Worm (Caenorhabditis elegans): Measurements from ENCODE around the gene K02E7.10.

DNA sequence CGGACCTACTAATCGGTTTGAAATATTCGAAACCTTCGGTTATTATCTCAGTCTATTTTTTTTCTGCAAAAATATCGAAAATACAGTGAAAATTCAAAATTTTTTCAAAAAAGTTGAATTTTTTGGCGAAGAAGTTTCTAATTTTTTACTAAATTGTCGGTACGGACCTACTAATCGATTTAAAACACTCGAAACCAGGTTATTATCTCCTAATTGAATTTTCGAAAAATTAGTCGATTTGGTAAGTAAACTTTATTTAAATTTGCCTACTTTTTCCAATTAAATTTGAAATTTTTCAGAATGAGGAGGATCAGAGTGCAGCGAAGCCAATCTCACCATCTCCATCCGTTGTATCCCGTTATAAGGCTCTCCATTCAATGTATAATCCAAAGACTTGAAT lies 4.1 kb upstream of the K02E7.10 start, which contains the start of gene K02E7.12:
- no peak for TF ChIP-seq unc-62 (GFP tag; optimal IDR thresholded peaks at IDR 0.05)
- TF ChIP-seq nhr-28 (tag; optimal IDR thresholded peaks at IDR 0.05): no peak
- TF ChIP-seq mep-1 (tag; optimal IDR thresholded peaks at IDR 0.05): no peak
- no peak for TF ChIP-seq lsy-2 (tag; optimal IDR thresholded peaks at IDR 0.05)
- no peak for TF ChIP-seq ceh-43 (GFP tag; optimal IDR thresholded peaks at IDR 0.05)
- no peak for TF ChIP-seq blmp-1 (tag; optimal IDR thresholded peaks at IDR 0.05)
- TF ChIP-seq elt-3 (tag; optimal IDR thresholded peaks at IDR 0.05): no peak
- TF ChIP-seq nhr-76 (tag; optimal IDR thresholded peaks at IDR 0.05): no peak
- no peak for TF ChIP-seq lin-13 (tag; optimal IDR thresholded peaks at IDR 0.05)
- no peak for TF ChIP-seq elt-1 (tag; optimal IDR thresholded peaks at IDR 0.05; ENCODE audit: borderline replicate concordance, insufficient read depth)
- no peak for TF ChIP-seq ham-2 (GFP tag; optimal IDR thresholded peaks at IDR 0.05)
- TF ChIP-seq hlh-1 (tag; optimal IDR thresholded peaks at IDR 0.05): no peak
- no peak for TF ChIP-seq snpc-4 (tag; optimal IDR thresholded peaks at IDR 0.05)
- TF ChIP-seq ces-1 (GFP tag; optimal IDR thresholded peaks at IDR 0.05): no peak
